Fruit fly (Drosophila melanogaster) whole organism, embryonic: Measurements from ENCODE around the gene veli.

ENCODE experiments used
- ATbp ChIP-seq: fragments of 200-800 bp; sonication (Bioruptor generic); optimal IDR thresholded peaks from 2 replicates; lab custom pipeline; 2017; ENCODE audit warnings: missing biosample characterization, mild to moderate bottlenecking, missing genetic modification characterization, missing genetic modification reagents
- Antp ChIP-seq: fragments of 200-800 bp; sonication (Bioruptor generic); optimal IDR thresholded peaks from 3 replicates; lab custom pipeline; 2016; ENCODE audit warnings: missing biosample characterization, missing genetic modification characterization
- CG1024 ChIP-seq: fragments of 200-800 bp; sonication (Bioruptor generic); IDR thresholded peaks from 2 replicates; pipeline ENCODE4 v1.3.6; 2022; ENCODE audit warnings: missing biosample characterization, missing genetic modification characterization
- CG10979 ChIP-seq: fragments of 200-800 bp; sonication (Bioruptor generic); optimal IDR thresholded peaks from 2 replicates; lab custom pipeline; 2018; ENCODE audit warnings: missing biosample characterization, mild to moderate bottlenecking, missing genetic modification characterization, moderate library complexity
- CG15269 ChIP-seq: fragments of 200-800 bp; sonication (Bioruptor generic); optimal IDR thresholded peaks from 2 replicates; lab custom pipeline; 2018; ENCODE audit warnings: missing biosample characterization, mild to moderate bottlenecking, missing genetic modification characterization, moderate library complexity
- CG2202 ChIP-seq: fragments of 200-800 bp; sonication (Bioruptor generic); optimal IDR thresholded peaks from 2 replicates; lab custom pipeline; 2018; ENCODE audit warnings: missing biosample characterization, mild to moderate bottlenecking, missing genetic modification characterization
- CG34422 ChIP-seq: fragments of 200-800 bp; sonication (Bioruptor generic); IDR thresholded peaks from 3 replicates; pipeline ENCODE4 v1.3.6; 2022; ENCODE audit warnings: missing biosample characterization, missing genetic modification characterization
- CG4282 ChIP-seq: fragments of 200-800 bp; sonication (Bioruptor generic); optimal IDR thresholded peaks from 2 replicates; lab custom pipeline; 2016; ENCODE audit warnings: missing biosample characterization, missing genetic modification characterization
- CG4707 ChIP-seq: fragments of 200-800 bp; sonication (Bioruptor generic); optimal IDR thresholded peaks from 2 replicates; lab custom pipeline; 2018; ENCODE audit warnings: missing biosample characterization, mild to moderate bottlenecking, missing genetic modification characterization, moderate library complexity
- CG6272 ChIP-seq: fragments of 200-800 bp; sonication (Bioruptor generic); IDR thresholded peaks from 2 replicates; pipeline ENCODE4 v1.3.6; 2022; ENCODE audit warnings: missing biosample characterization, missing genetic modification characterization
- CG6689 ChIP-seq: fragments of 200-800 bp; sonication (Bioruptor generic); IDR thresholded peaks from 2 replicates; pipeline ENCODE4 v1.3.6; 2022; ENCODE audit warnings: missing biosample characterization, missing genetic modification characterization
- CG7745 ChIP-seq: fragments of 200-800 bp; sonication (Bioruptor generic); optimal IDR thresholded peaks from 2 replicates; lab custom pipeline; 2018; ENCODE audit warnings: missing biosample characterization, mild to moderate bottlenecking, missing genetic modification characterization, moderate library complexity
- CG7987 ChIP-seq: fragments of 200-800 bp; sonication (Bioruptor generic); optimal IDR thresholded peaks from 2 replicates; lab custom pipeline; 2018; ENCODE audit warnings: missing biosample characterization, mild to moderate bottlenecking, missing genetic modification characterization, moderate library complexity
- CG8359 ChIP-seq: fragments of 200-800 bp; sonication (Bioruptor generic); optimal IDR thresholded peaks from 2 replicates; lab custom pipeline; 2017; ENCODE audit warnings: missing biosample characterization, mild to moderate bottlenecking, missing genetic modification characterization, borderline replicate concordance
- CHES-1-like ChIP-seq: fragments of 200-800 bp; sonication (Bioruptor generic); optimal IDR thresholded peaks from 2 replicates; lab custom pipeline; 2016; ENCODE audit warnings: missing biosample characterization, missing genetic modification characterization
- CTCF ChIP-seq: fragments of 200-800 bp; sonication (Bioruptor generic); optimal IDR thresholded peaks from 2 replicates; lab custom pipeline; 2017; ENCODE audit warnings: missing biosample characterization, mild to moderate bottlenecking, missing genetic modification characterization, moderate library complexity
- Chrac-16 ChIP-seq: fragments of 200-800 bp; sonication (Bioruptor generic); optimal IDR thresholded peaks from 3 replicates; lab custom pipeline; 2016; ENCODE audit warnings: missing biosample characterization, missing genetic modification characterization
- Fer1 ChIP-seq: fragments of 200-800 bp; sonication (Bioruptor generic); optimal IDR thresholded peaks from 2 replicates; lab custom pipeline; 2017; ENCODE audit warnings: missing biosample characterization, mild to moderate bottlenecking, missing genetic modification characterization
- Hey ChIP-seq: fragments of 200-800 bp; sonication (Bioruptor generic); optimal IDR thresholded peaks from 3 replicates; lab custom pipeline; 2018; ENCODE audit warnings: missing biosample characterization, mild to moderate bottlenecking, missing genetic modification characterization
- Hr3 ChIP-seq: fragments of 200-800 bp; sonication (Bioruptor generic); optimal IDR thresholded peaks from 3 replicates; lab custom pipeline; 2016; ENCODE audit warnings: missing biosample characterization, missing genetic modification characterization
- Hsf ChIP-seq: fragments of 200-800 bp; sonication (Bioruptor generic); optimal IDR thresholded peaks from 3 replicates; lab custom pipeline; 2016; ENCODE audit warnings: missing biosample characterization, missing genetic modification characterization
- Jarid2 ChIP-seq: fragments of 200-800 bp; sonication (Bioruptor generic); optimal IDR thresholded peaks from 3 replicates; lab custom pipeline; 2017; ENCODE audit warnings: mild to moderate bottlenecking, missing biosample characterization, missing genetic modification reagents, missing genetic modification characterization
- Kr ChIP-seq: fragments of 200-800 bp; sonication (Bioruptor generic); optimal IDR thresholded peaks from 2 replicates; lab custom pipeline; 2017; ENCODE audit warnings: missing biosample characterization, mild to moderate bottlenecking, missing genetic modification characterization
- MBD-R2 ChIP-seq: fragments of 200-800 bp; sonication (Bioruptor generic); IDR thresholded peaks from 2 replicates; pipeline ENCODE4 v1.3.6; 2022; ENCODE audit warnings: missing biosample characterization, missing genetic modification characterization
- MESR4 ChIP-seq: fragments of 200-800 bp; sonication (Bioruptor generic); optimal IDR thresholded peaks from 2 replicates; lab custom pipeline; 2018; ENCODE audit warnings: missing biosample characterization, mild to moderate bottlenecking, missing genetic modification characterization, moderate library complexity
- Mes4 ChIP-seq: fragments of 200-800 bp; sonication (Bioruptor generic); optimal IDR thresholded peaks from 2 replicates; lab custom pipeline; 2016; ENCODE audit warnings: missing biosample characterization, missing genetic modification characterization
- NC2β ChIP-seq: fragments of 200-800 bp; sonication (Bioruptor generic); optimal IDR thresholded peaks from 2 replicates; lab custom pipeline; 2016; ENCODE audit warnings: missing biosample characterization, missing genetic modification characterization
- Ravus ChIP-seq: fragments of 200-800 bp; sonication (Bioruptor generic); IDR thresholded peaks from 2 replicates; pipeline ENCODE4 v1.3.6; 2022; ENCODE audit warnings: missing biosample characterization, missing genetic modification characterization
- Taf1 ChIP-seq: fragments of 200-800 bp; sonication (Bioruptor generic); IDR thresholded peaks from 2 replicates; pipeline ENCODE4 v1.3.6; 2022; ENCODE audit warnings: missing biosample characterization, missing genetic modification characterization
- Xbp1 ChIP-seq: fragments of 200-800 bp; sonication (Bioruptor generic); optimal IDR thresholded peaks from 3 replicates; lab custom pipeline; 2016; ENCODE audit warnings: missing biosample characterization, mild to moderate bottlenecking, missing genetic modification characterization
- bbx ChIP-seq: fragments of 200-800 bp; sonication (Bioruptor generic); IDR thresholded peaks from 2 replicates; pipeline ENCODE4 v1.3.6; 2022; ENCODE audit warnings: missing biosample characterization, missing genetic modification characterization; ENCODE audit not compliant: partially characterized antibody
- dm ChIP-seq: fragments of 200-800 bp; sonication (Bioruptor generic); optimal IDR thresholded peaks from 3 replicates; lab custom pipeline; 2016; ENCODE audit warnings: missing biosample characterization, missing genetic modification characterization
- dmrt11E ChIP-seq: fragments of 200-800 bp; sonication (Bioruptor generic); optimal IDR thresholded peaks from 3 replicates; lab custom pipeline; 2018; ENCODE audit warnings: missing biosample characterization, mild to moderate bottlenecking, missing genetic modification characterization, moderate library complexity
- exex ChIP-seq: fragments of 200-800 bp; sonication (Bioruptor generic); optimal IDR thresholded peaks from 4 replicates; lab custom pipeline; 2018; ENCODE audit warnings: missing biosample characterization, mild to moderate bottlenecking, missing genetic modification characterization, moderate library complexity
- ham ChIP-seq: fragments of 200-800 bp; sonication (Bioruptor generic); IDR thresholded peaks from 2 replicates; pipeline ENCODE4 v1.3.6; 2022; ENCODE audit warnings: missing biosample characterization, missing genetic modification characterization
- kni ChIP-seq: fragments of 200-800 bp; sonication (Bioruptor generic); optimal IDR thresholded peaks from 3 replicates; lab custom pipeline; 2017; ENCODE audit warnings: mild to moderate bottlenecking, missing biosample characterization, missing genetic modification reagents, missing genetic modification characterization
- lilli ChIP-seq: fragments of 200-800 bp; sonication (Bioruptor generic); optimal IDR thresholded peaks from 3 replicates; lab custom pipeline; 2016; ENCODE audit warnings: missing biosample characterization, missing genetic modification characterization
- lov ChIP-seq, 2 experiments: fragments of 200-800 bp in 1 of 2; fragments of >200 bp in 1 of 2; sonication (Bioruptor generic) in 1 of 2; IDR thresholded peaks in 1 of 2; optimal IDR thresholded peaks in 1 of 2; 2 replicates in 1 of 2; 3 replicates in 1 of 2; pipeline versions ENCODE4 v1.3.6 to Lab custom; 2017 to 2022; ENCODE audit warnings: missing biosample characterization in 1 of 2, missing genetic modification characterization in 1 of 2
- mld ChIP-seq: fragments of 200-800 bp; sonication (Bioruptor generic); IDR thresholded peaks from 3 replicates; pipeline ENCODE4 v1.3.6; 2022; ENCODE audit warnings: missing biosample characterization, missing genetic modification characterization; ENCODE audit not compliant: partially characterized antibody
- p53 ChIP-seq: fragments of 200-800 bp; sonication (Bioruptor generic); optimal IDR thresholded peaks from 2 replicates; lab custom pipeline; 2016; ENCODE audit warnings: missing biosample characterization, missing genetic modification characterization
- pum ChIP-seq: fragments of 200-800 bp; sonication (Bioruptor generic); optimal IDR thresholded peaks from 2 replicates; lab custom pipeline; 2016; ENCODE audit warnings: missing biosample characterization, missing genetic modification characterization
- ranshi ChIP-seq: fragments of 200-800 bp; sonication (Bioruptor generic); IDR thresholded peaks from 2 replicates; pipeline ENCODE4 v1.3.6; 2022; ENCODE audit warnings: missing biosample characterization, missing genetic modification characterization
- sens ChIP-seq: fragments of 200-800 bp; sonication (Bioruptor generic); peaks from one replicate; lab custom pipeline; 2016; ENCODE audit warnings: missing biosample characterization, missing genetic modification characterization
- shn ChIP-seq: fragments of 200-800 bp; sonication (Bioruptor generic); optimal IDR thresholded peaks from 3 replicates; lab custom pipeline; 2016; ENCODE audit warnings: missing biosample characterization, missing genetic modification characterization
- sisA ChIP-seq: fragments of 200-800 bp; sonication (Bioruptor generic); IDR thresholded peaks from 2 replicates; pipeline ENCODE4 v1.3.6; 2022; ENCODE audit warnings: missing biosample characterization, missing genetic modification characterization
- trem ChIP-seq: fragments of 200-800 bp; optimal IDR thresholded peaks from 3 replicates; lab custom pipeline; 2019; ENCODE audit warnings: missing biosample characterization, mild to moderate bottlenecking, missing genetic modification characterization, moderate library complexity
- tup ChIP-seq: fragments of 200-800 bp; sonication (Bioruptor generic); optimal IDR thresholded peaks from 2 replicates; lab custom pipeline; 2016; ENCODE audit warnings: missing biosample characterization, mild to moderate bottlenecking, missing genetic modification characterization, moderate library complexity
- usp ChIP-seq: fragments of >200 bp; optimal IDR thresholded peaks from 2 replicates; lab custom pipeline; 2017; ENCODE audit warnings: missing biosample characterization, missing genetic modification characterization
- zf30C ChIP-seq: fragments of 200-800 bp; sonication (Bioruptor generic); optimal IDR thresholded peaks from 3 replicates; lab custom pipeline; 2018; ENCODE audit warnings: missing biosample characterization, mild to moderate bottlenecking, missing genetic modification characterization
- zfh2 ChIP-seq: fragments of 200-800 bp; sonication (Bioruptor generic); optimal IDR thresholded peaks from 2 replicates; lab custom pipeline; 2016; ENCODE audit warnings: missing biosample characterization, missing genetic modification characterization

Gene veli

dm6 chr3R:25024895-25025557, 40.4 kb downstream of the veli start, which contains the start of the genes EMC6 and Hr96 (continued):
- peak; percentile 91 for TF ChIP-seq Mes4 (GFP tag; lab: Kevin White, UChicago)
- peak; percentile 93 for TF ChIP-seq pum (GFP tag; lab: Kevin White, UChicago)
- TF ChIP-seq Kr (GFP tag; lab: Kevin White, UChicago) = no peak
- TF ChIP-seq zfh2 = peak; percentile 95
- peak; percentile 81 for TF ChIP-seq CG1024
- TF ChIP-seq zf30C (GFP tag; lab: Kevin White, UChicago) = peak; percentile 99
- peak; percentile 91 for TF ChIP-seq CG6272
- peak; percentile 91 for TF ChIP-seq tup (GFP tag; lab: Kevin White, UChicago)
- TF ChIP-seq MBD-R2 (GFP tag; lab: Robert Waterston, UW) = peak; percentile 97
- peak; percentile 85 for TF ChIP-seq exex
- TF ChIP-seq CTCF (GFP tag; lab: Kevin White, UChicago) = peak; percentile 54
- TF ChIP-seq sens (GFP tag; lab: Kevin White, UChicago) = peak; percentile 99
- peak; percentile 94 for TF ChIP-seq CG15269 (tag; lab: Kevin White, UChicago)
- peak; percentile 84 for TF ChIP-seq dm (GFP tag; lab: Kevin White, UChicago)
- TF ChIP-seq CG10979 (tag; lab: Kevin White, UChicago) = peak; percentile 90
- TF ChIP-seq CG8359 (GFP tag; lab: Kevin White, UChicago) = peak; percentile 57
- peak; percentile 90 for TF ChIP-seq Antp (GFP tag; lab: Kevin White, UChicago)
- peak; percentile 76 for TF ChIP-seq kni (GFP tag; lab: Kevin White, UChicago)
- peak; percentile 86 for TF ChIP-seq shn (GFP tag; lab: Kevin White, UChicago)
- TF ChIP-seq ham (GFP tag; lab: Robert Waterston, UW) = peak; percentile 84
- peak; percentile 84 for TF ChIP-seq ATbp (GFP tag; lab: Kevin White, UChicago)
- peak; percentile 89 for TF ChIP-seq CG34422
- no peak for TF ChIP-seq Jarid2
- TF ChIP-seq bbx (GFP tag; lab: Robert Waterston, UW) = peak; percentile 59
- TF ChIP-seq Fer1 (GFP tag; lab: Kevin White, UChicago) = peak; percentile 94
- peak; percentile 89 for TF ChIP-seq Taf1
- TF ChIP-seq CG2202 = peak; percentile 80
- TF ChIP-seq CG7987 (GFP tag; lab: Kevin White, UChicago) = peak; percentile 86
- TF ChIP-seq mld (GFP tag; lab: Robert Waterston, UW) = peak; percentile 59; the same call in 2 of the 3 replicates
- no peak for TF ChIP-seq CG7745 (tag; lab: Kevin White, UChicago)
- peak; percentile 96 for TF ChIP-seq Hsf (GFP tag; lab: Kevin White, UChicago)
- TF ChIP-seq lilli = peak; percentile 98
- peak; percentile 91 for TF ChIP-seq CHES-1-like (GFP tag; lab: Kevin White, UChicago)
- peak; percentile 96 for TF ChIP-seq Chrac-16
- TF ChIP-seq lov (optimal IDR thresholded peaks at IDR 0.05; lab: Kevin White, UChicago) = no peak
- TF ChIP-seq lov (GFP tag; IDR thresholded peaks at IDR 0.05; lab: Robert Waterston, UW) = peak; percentile 89
- TF ChIP-seq ranshi = peak; percentile 91
- peak; percentile 93 for TF ChIP-seq MESR4 (GFP tag; lab: Kevin White, UChicago)
- TF ChIP-seq usp (GFP tag; lab: Kevin White, UChicago) = no peak
- TF ChIP-seq CG4707 (GFP tag; lab: Kevin White, UChicago) = peak; percentile 72
- peak; percentile 87 for TF ChIP-seq CG4282 (GFP tag; lab: Kevin White, UChicago)
- peak; percentile 78 for TF ChIP-seq p53 (GFP tag; lab: Kevin White, UChicago)
- peak; percentile 96 for TF ChIP-seq Xbp1 (GFP tag; lab: Kevin White, UChicago)
- TF ChIP-seq NC2β = peak; percentile 95
- peak; percentile 94 for TF ChIP-seq trem (tag; lab: Kevin White, UChicago)
- TF ChIP-seq sisA (GFP tag; lab: Robert Waterston, UW) = peak; percentile 93
- peak; percentile 76 for TF ChIP-seq Ravus
- TF ChIP-seq Hey (tag; lab: Kevin White, UChicago) = peak; percentile 67
- TF ChIP-seq CG6689 = peak; percentile 91
- TF ChIP-seq Hr3 (GFP tag; lab: Kevin White, UChicago) = peak; percentile 93
- TF ChIP-seq dmrt11E (tag; lab: Kevin White, UChicago) = peak; percentile 90
